Worm (Caenorhabditis elegans) whole organism, L3 larva: ENCODE measurements around the gene C14C11.1.

ENCODE experiments used
- nhr-237 ChIP-seq: fragments of 150-350 bp; optimal IDR thresholded peaks from 2 replicates; lab custom pipeline; 2014; ENCODE audit warnings: missing biosample characterization, missing genetic modification characterization
- nhr-28 ChIP-seq: fragments of 150-350 bp; optimal IDR thresholded peaks from 2 replicates; lab custom pipeline; 2014; ENCODE audit warnings: missing biosample characterization, missing genetic modification characterization
- pqm-1 ChIP-seq: fragments of 150-350 bp; optimal IDR thresholded peaks from 2 replicates; lab custom pipeline; 2017; ENCODE audit warnings: missing biosample characterization, missing genetic modification characterization, inconsistent platforms
- tbx-2 ChIP-seq: sonication (generic microtip); optimal IDR thresholded peaks from 2 replicates; lab custom pipeline; 2016; ENCODE audit warnings: mild to moderate bottlenecking, missing genetic modification characterization, missing compliant biosample characterization
- zag-1 ChIP-seq: fragments of 150-350 bp; optimal IDR thresholded peaks from 2 replicates; lab custom pipeline; 2014; ENCODE audit warnings: missing biosample characterization, missing genetic modification characterization

ce11 chrV:5695635-5696034 is 32.2 kb downstream of the C14C11.1 start:
- TF ChIP-seq tbx-2, result no peak
- no peak for TF ChIP-seq zag-1
- no peak for TF ChIP-seq nhr-237 (tag; lab: Kevin White, UChicago)
- TF ChIP-seq nhr-28, result no peak
- TF ChIP-seq pqm-1 (tag; lab: Kevin White, UChicago), result no peak
